Worm (Caenorhabditis elegans) whole organism, L1 larva: ENCODE results near the gene Y66C5A.2.

Experiments used
- ces-1 ChIP-seq: fragments of 150-350 bp; optimal IDR thresholded peaks from 2 replicates; lab custom pipeline; 2014; ENCODE audit warnings: missing biosample characterization, missing genetic modification reagents, missing genetic modification characterization
- elt-3 ChIP-seq, 6 experiments: fragments of 150-350 bp in 1 of 6; sonication (generic microtip); optimal IDR thresholded peaks; 2 replicates each; lab custom pipeline; 2017 to 2018; ENCODE audit warnings: missing biosample characterization in 6 of 6, missing genetic modification characterization in 6 of 6, inconsistent platforms in 1 of 6
- ets-5 ChIP-seq: fragments of 200-800 bp; sonication (Bioruptor generic); IDR thresholded peaks from 2 replicates; pipeline ENCODE4 v1.3.6; 2022; ENCODE audit warnings: missing genetic modification characterization, missing compliant biosample characterization
- lin-39 ChIP-seq: fragments of 150-350 bp; optimal IDR thresholded peaks from 2 replicates; lab custom pipeline; 2014; ENCODE audit warnings: missing biosample characterization, missing genetic modification reagents, missing genetic modification characterization
- mdl-1 ChIP-seq, 2 experiments: fragments of 150-350 bp; optimal IDR thresholded peaks; 2 replicates each; lab custom pipeline; 2014 to 2017; ENCODE audit warnings: missing biosample characterization in 2 of 2, missing genetic modification characterization in 2 of 2, inconsistent platforms in 1 of 2
- mep-1 ChIP-seq: fragments of 150-350 bp; optimal IDR thresholded peaks from 2 replicates; lab custom pipeline; 2014; ENCODE audit warnings: missing biosample characterization, missing genetic modification characterization
- pag-3 ChIP-seq: sonication (generic microtip); optimal IDR thresholded peaks from 2 replicates; lab custom pipeline; 2017; ENCODE audit warnings: missing genetic modification characterization, mild to moderate bottlenecking, missing compliant biosample characterization, antibody characterized with exemption, borderline replicate concordance; ENCODE audit not compliant: insufficient read depth

DNA sequence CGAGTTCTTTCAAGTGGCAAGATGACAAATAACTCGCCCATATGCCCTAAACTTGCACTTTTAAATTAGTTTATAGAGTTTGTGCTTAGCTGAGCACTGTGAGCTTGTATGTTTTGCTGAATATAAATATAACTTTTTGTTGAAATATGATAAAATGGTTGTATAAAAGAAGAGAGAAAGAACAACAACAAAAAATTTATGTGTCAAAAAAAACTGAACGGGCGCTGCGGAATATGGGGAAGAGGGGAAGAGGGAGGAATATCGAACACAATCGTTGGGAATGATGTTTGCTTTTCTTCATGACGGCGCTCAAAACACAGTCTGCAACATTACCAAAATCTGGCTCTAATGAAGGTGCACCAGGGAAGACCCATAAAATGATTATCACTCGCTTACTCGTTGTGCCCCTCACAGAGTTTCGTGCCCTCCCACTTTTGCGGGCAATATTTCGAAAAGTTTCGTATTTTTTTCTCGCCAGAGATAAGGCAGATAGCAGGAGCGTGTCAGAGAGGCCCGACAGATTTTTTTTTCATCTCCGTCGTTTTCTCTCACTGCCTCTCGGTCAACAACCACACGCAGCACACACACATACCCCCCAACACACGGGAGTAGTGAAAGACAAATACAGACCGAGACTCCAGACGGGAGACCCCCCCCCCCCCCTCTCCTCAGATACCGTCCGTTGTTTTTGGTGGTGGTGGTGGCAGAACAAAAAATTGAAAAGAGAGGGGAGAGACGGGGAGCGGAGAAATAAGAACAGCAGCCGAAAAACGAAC lies 45.3 kb downstream of the Y66C5A.2 start:
- TF ChIP-seq ets-5 (GFP tag; lab: Robert Waterston, UW) (no peak), pag-3 (tag; lab: Kevin White, UChicago) (peak; percentile 15), mep-1 (tag; lab: Kevin White, UChicago) (peak; percentile 33), mdl-1 (tag; optimal IDR thresholded peaks at IDR 0.05; lab: Kevin White, UChicago) (peak in 1 of 2 experiments; percentile 64), lin-39 (tag; lab: Kevin White, UChicago) (no peak), ces-1 (GFP tag; lab: Kevin White, UChicago) (no peak), elt-3 (tag; optimal IDR thresholded peaks at IDR 0.05; lab: Kevin White, UChicago) (peak; percentile 26 to 98 (median 58))
